Fruit fly (Drosophila melanogaster): ENCODE data around the gene CG17283.

DNA sequence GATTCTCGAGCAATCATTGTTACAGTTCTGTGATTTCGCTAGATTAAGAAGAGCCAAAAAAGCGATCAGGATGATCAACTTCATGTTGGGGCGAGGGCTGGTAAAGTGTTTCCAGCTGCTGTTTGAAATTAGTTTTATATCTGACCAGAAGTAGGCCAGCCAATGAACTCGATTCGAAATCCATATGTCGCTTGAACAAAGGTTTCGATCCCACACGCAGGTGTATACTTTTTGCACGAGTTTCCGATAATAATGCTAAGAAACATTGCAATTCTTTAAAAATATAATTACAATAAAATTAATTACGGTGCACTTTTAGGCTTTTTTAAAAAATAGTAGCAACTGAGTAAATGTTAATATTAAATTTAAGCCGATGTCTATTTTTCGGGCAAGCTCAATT is 4.1 kb upstream of the CG17283 start, which contains the start of gene CG34280:
- TF ChIP-seq CG9948 (tag; optimal IDR thresholded peaks at IDR 0.05), result no peak
- no peak for TF ChIP-seq gl (tag; optimal IDR thresholded peaks at IDR 0.05)
- no peak for TF ChIP-seq CG32121 (GFP tag; IDR thresholded peaks at IDR 0.05)
- no peak for TF ChIP-seq rn (GFP tag; IDR thresholded peaks at IDR 0.05)
- no peak for TF ChIP-seq EcR (GFP tag; optimal IDR thresholded peaks at IDR 0.05)
- TF ChIP-seq CG13204 (GFP tag; optimal IDR thresholded peaks at IDR 0.05), result no peak
- TF ChIP-seq D1 (tag; optimal IDR thresholded peaks at IDR 0.05), result no peak
- TF ChIP-seq Pif1B (GFP tag; optimal IDR thresholded peaks at IDR 0.05), result no peak
- no peak for TF ChIP-seq CG8301 (tag; optimal IDR thresholded peaks at IDR 0.05)
- no peak for TF ChIP-seq Snoo (tag; optimal IDR thresholded peaks at IDR 0.05)
- no peak for TF ChIP-seq CG8159 (tag; optimal IDR thresholded peaks at IDR 0.05)

Data from whole organism, pupa.